Fruit fly (Drosophila melanogaster): ENCODE results near the gene CG5515.
A peak's percentile ranks its signal among the peaks of the same experiment; 100 is the strongest.

CG5515 gene

dm6 chr3R:24162774-24163555 is 25.7 kb downstream of the CG5515 start, which contains the start of gene mRpS24:
TSS of gene mRpS24 (minus strand) at chr3R:24163545.
- TF ChIP-seq CG15710 (tag; optimal IDR thresholded peaks at IDR 0.05) (no peak), D1 (tag; optimal IDR thresholded peaks at IDR 0.05) (no peak), EcR (GFP tag; optimal IDR thresholded peaks at IDR 0.05) (no peak), CG32121 (GFP tag; IDR thresholded peaks at IDR 0.05) (no peak), CG14655 (GFP tag; optimal IDR thresholded peaks at IDR 0.05) (no peak), fd96Ca (GFP tag; IDR thresholded peaks at IDR 0.05) (no peak), CG17806 (tag; optimal IDR thresholded peaks at IDR 0.05) (no peak), Pif1B (GFP tag; optimal IDR thresholded peaks at IDR 0.05) (no peak), CG8301 (tag; optimal IDR thresholded peaks at IDR 0.05) (no peak)

dm6 chr3R:24161173-24161811 is 27.4 kb downstream of the CG5515 start, which contains the start of the genes Myo95E and TBC1d7:
TSS of gene Myo95E (minus strand) at chr3R:24161498.
TSS of gene TBC1d7 (plus strand) at chr3R:24161727.
- TF ChIP-seq fd96Ca (GFP tag; IDR thresholded peaks at IDR 0.05) (peak; percentile 91), CG8159 (tag; optimal IDR thresholded peaks at IDR 0.05) (peak; percentile 91), EcR (GFP tag; optimal IDR thresholded peaks at IDR 0.05) (peak; percentile 36), CG9948 (tag; optimal IDR thresholded peaks at IDR 0.05) (peak; percentile 87), CG32121 (GFP tag; IDR thresholded peaks at IDR 0.05) (peak; percentile 94), rn (GFP tag; IDR thresholded peaks at IDR 0.05) (peak; percentile 85), CG10348 (GFP tag; IDR thresholded peaks at IDR 0.05) (peak; percentile 86), Pif1A (GFP tag; optimal IDR thresholded peaks at IDR 0.05) (no peak), CG14655 (GFP tag; optimal IDR thresholded peaks at IDR 0.05) (no peak), CG12605 (GFP tag; IDR thresholded peaks at IDR 0.05) (peak; percentile 93), CG13204 (GFP tag; optimal IDR thresholded peaks at IDR 0.05) (no peak), Ets98B (GFP tag; IDR thresholded peaks at IDR 0.05) (peak; percentile 93), Pif1B (GFP tag; optimal IDR thresholded peaks at IDR 0.05) (peak; percentile 87), CG17806 (tag; optimal IDR thresholded peaks at IDR 0.05) (peak; percentile 87), CG34367 (tag; optimal IDR thresholded peaks at IDR 0.05) (peak; percentile 84), CG15710 (tag; optimal IDR thresholded peaks at IDR 0.05) (peak; percentile 92), gl (tag; optimal IDR thresholded peaks at IDR 0.05) (peak; percentile 75), D1 (tag; optimal IDR thresholded peaks at IDR 0.05) (no peak), Snoo (tag; optimal IDR thresholded peaks at IDR 0.05) (peak; percentile 89), CG4496 (GFP tag; IDR thresholded peaks at IDR 0.05) (peak; percentile 94), CG8301 (tag; optimal IDR thresholded peaks at IDR 0.05) (peak; percentile 85)

dm6 chr3R:24151924-24152809 is 36.5 kb downstream of the CG5515 start, which contains the start of the genes p38a and CG6178:
TSS of gene p38a (minus strand) at chr3R:24152321.
TSS of gene CG6178 (plus strand) at chr3R:24152347.
- peak; percentile 99 for TF ChIP-seq CG15710 (tag; optimal IDR thresholded peaks at IDR 0.05)
- peak; percentile 98 for TF ChIP-seq CG17806 (tag; optimal IDR thresholded peaks at IDR 0.05)
- TF ChIP-seq Ets98B (GFP tag; IDR thresholded peaks at IDR 0.05) = peak; percentile 97
- TF ChIP-seq CG4496 (GFP tag; IDR thresholded peaks at IDR 0.05) = peak; percentile 97
- peak; percentile 95 for TF ChIP-seq fd96Ca (GFP tag; IDR thresholded peaks at IDR 0.05)
- TF ChIP-seq EcR (GFP tag; optimal IDR thresholded peaks at IDR 0.05) = peak; percentile 63
- TF ChIP-seq CG32121 (GFP tag; IDR thresholded peaks at IDR 0.05) = peak; percentile 98
- peak; percentile 97 for TF ChIP-seq rn (GFP tag; IDR thresholded peaks at IDR 0.05)
- peak; percentile 99 for TF ChIP-seq CG14655 (GFP tag; optimal IDR thresholded peaks at IDR 0.05)
- TF ChIP-seq CG9948 (tag; optimal IDR thresholded peaks at IDR 0.05) = peak; percentile 99
- peak; percentile 94 for TF ChIP-seq CG34367 (tag; optimal IDR thresholded peaks at IDR 0.05)
- peak; percentile 98 for TF ChIP-seq Snoo (tag; optimal IDR thresholded peaks at IDR 0.05)
- peak; percentile 89 for TF ChIP-seq CG12605 (GFP tag; IDR thresholded peaks at IDR 0.05)
- TF ChIP-seq CG10348 (GFP tag; IDR thresholded peaks at IDR 0.05) = peak; percentile 91
- peak; percentile 89 for TF ChIP-seq CG13204 (GFP tag; optimal IDR thresholded peaks at IDR 0.05)
- TF ChIP-seq Pif1A (GFP tag; optimal IDR thresholded peaks at IDR 0.05) = peak; percentile 91
- TF ChIP-seq D1 (tag; optimal IDR thresholded peaks at IDR 0.05) = no peak
- TF ChIP-seq CG8301 (tag; optimal IDR thresholded peaks at IDR 0.05) = peak; percentile 98
- peak; percentile 97 for TF ChIP-seq Pif1B (GFP tag; optimal IDR thresholded peaks at IDR 0.05)
- TF ChIP-seq gl (tag; optimal IDR thresholded peaks at IDR 0.05) = peak; percentile 74
- peak; percentile 99 for TF ChIP-seq CG8159 (tag; optimal IDR thresholded peaks at IDR 0.05)

DNA sequence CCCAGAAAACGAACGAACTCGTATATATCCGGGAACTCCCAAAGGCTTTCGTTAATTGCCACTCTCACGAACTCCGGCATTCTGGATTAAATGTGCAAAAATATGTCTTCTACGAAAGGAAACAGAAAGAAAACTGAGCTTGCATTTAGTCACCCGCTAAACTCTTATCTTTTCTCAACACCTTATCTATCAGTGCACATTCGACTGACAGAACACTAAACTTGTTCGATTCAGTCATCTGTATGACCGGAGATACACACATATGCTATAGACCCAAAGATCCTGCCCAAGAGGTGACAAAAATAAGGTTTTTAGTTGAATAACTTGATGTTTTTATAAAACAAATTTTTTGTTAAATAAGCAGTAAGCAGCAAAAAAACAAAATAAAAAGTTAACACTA is 38.6 kb downstream of the CG5515 start, which contains the start of gene p38c:
p38c (minus strand) TSS at position 101 of the 400 bp plus-strand sequence.
- no peak for TF ChIP-seq Snoo (tag; optimal IDR thresholded peaks at IDR 0.05)
- no peak for TF ChIP-seq CG9948 (tag; optimal IDR thresholded peaks at IDR 0.05)
- TF ChIP-seq CG10348 (GFP tag; IDR thresholded peaks at IDR 0.05) = no peak
- no peak for TF ChIP-seq CG8301 (tag; optimal IDR thresholded peaks at IDR 0.05)
- no peak for TF ChIP-seq CG34367 (tag; optimal IDR thresholded peaks at IDR 0.05)
- no peak for TF ChIP-seq CG12605 (GFP tag; IDR thresholded peaks at IDR 0.05)
- TF ChIP-seq fd96Ca (GFP tag; IDR thresholded peaks at IDR 0.05) = no peak
- TF ChIP-seq CG14655 (GFP tag; optimal IDR thresholded peaks at IDR 0.05) = no peak
- no peak for TF ChIP-seq CG13204 (GFP tag; optimal IDR thresholded peaks at IDR 0.05)
- no peak for TF ChIP-seq CG4496 (GFP tag; IDR thresholded peaks at IDR 0.05)
- TF ChIP-seq CG32121 (GFP tag; IDR thresholded peaks at IDR 0.05) = no peak
- TF ChIP-seq Pif1A (GFP tag; optimal IDR thresholded peaks at IDR 0.05) = no peak
- TF ChIP-seq rn (GFP tag; IDR thresholded peaks at IDR 0.05) = no peak
- no peak for TF ChIP-seq Pif1B (GFP tag; optimal IDR thresholded peaks at IDR 0.05)
- no peak for TF ChIP-seq gl (tag; optimal IDR thresholded peaks at IDR 0.05)
- TF ChIP-seq Ets98B (GFP tag; IDR thresholded peaks at IDR 0.05) = no peak
- TF ChIP-seq CG15710 (tag; optimal IDR thresholded peaks at IDR 0.05) = no peak
